Fruit fly (Drosophila melanogaster): ENCODE measurements around the gene CheA7a.

Gene CheA7a

DNA sequence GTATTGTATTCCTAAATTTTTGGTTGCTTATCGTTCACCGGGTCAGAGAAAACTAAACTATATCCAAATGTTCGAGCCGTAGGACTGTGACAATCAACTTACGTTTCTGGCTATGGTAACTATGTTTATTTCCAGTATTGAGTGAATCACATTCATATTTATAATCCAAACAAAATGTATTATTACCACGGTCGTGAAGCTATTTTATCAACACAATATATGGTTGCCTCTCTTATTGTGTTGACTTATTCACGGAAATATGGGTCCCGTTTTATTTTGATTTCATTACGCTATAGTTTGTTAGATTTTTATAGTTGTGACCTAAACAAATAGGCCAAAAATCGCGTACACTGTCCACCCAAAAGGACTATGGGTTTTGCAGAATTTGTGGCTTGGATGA, 30.5 kb upstream of the CheA7a start, which contains the start of gene CG15034:
TSS of gene CG15034 (minus strand) at position 101 of the 400 bp plus-strand sequence.
- no peak for TF ChIP-seq noc (tag; optimal IDR thresholded peaks at IDR 0.05)

DNA sequence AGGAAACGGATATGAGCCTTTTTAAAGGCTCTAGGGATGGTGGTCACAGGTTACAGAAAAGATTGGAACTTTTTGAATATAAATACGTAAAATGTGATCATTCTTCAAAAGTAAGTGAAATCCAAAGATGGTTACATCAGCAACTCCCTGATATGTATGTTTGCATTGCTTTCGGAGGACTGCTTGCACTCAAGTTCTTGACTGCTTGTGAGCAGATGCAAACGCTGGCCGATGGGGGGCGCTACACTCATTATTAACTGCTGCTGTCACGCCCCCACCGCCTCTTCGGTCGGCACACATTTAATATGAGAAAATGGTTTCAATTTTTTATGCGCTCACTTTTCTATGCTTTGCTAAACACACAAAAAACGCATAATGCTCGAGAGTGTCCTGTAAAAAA, 28.0 kb upstream of the CheA7a start:
- no peak for TF ChIP-seq noc (tag; optimal IDR thresholded peaks at IDR 0.05)

DNA sequence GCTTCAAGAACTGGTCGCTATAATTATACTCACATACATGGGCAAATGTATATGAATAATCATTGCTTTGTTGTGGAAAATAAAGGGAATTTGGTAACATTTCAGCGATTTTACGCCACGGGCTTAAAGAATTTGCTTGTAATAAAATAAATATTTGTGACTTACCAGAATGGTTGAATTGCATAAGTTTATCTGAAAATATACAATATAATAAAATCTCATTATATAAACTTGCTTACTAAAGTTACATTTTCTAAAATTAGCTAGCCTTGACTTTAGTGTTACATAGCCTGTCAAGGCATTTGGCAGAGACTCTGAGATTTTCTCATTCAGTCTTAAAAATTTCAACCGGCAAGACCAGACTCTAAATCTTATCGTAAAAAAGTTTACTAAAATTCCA, 19.4 kb upstream of the CheA7a start, which contains the start of gene CG1999:
TSS of gene CG1999 (plus strand) at position 301 of the 400 bp plus-strand sequence.
- TF ChIP-seq noc (tag; optimal IDR thresholded peaks at IDR 0.05): no peak

DNA sequence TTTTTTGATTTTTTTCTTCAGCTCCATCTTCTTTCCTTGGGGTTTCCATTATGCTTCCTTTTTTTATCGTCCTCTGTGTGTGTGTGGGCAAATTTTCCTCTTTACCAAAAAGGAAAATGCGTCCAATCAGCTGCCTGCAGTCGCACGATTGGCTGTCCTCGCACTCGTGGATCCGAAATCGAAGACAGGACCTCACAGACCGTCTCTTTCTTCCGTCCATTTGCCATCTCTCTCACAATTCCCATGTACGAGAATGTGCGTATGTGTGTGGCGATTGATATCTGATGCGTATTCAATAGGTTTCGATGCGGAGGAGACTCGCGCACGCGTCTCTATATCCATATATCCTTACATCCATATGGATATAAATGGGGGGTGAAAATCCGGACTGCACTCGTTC, 9.6 kb upstream of the CheA7a start:
- TF ChIP-seq noc (tag; optimal IDR thresholded peaks at IDR 0.05): no peak

- TF ChIP-seq noc (tag; optimal IDR thresholded peaks at IDR 0.05): no peak
These were observed 5.5 kb upstream of the CheA7a start for dm6 chrX:7372475-7372874.

DNA sequence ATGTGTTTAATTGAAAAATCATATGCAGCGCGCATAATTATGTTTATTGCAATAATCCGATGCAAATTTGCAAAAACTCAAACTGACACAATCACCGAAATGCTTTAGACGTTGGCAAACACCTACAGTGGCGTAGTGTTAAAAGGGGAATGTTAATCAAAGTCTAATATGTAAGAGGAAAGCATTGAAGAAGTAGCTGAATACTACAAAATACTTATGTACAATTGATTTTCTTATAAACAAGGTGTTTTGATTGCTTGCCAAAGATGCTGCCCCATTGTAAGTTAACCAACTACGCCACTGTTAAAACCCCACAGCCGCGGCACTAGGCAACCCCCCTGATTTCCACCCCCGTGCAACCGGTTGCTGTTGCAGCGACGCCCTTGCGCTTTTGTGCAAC, 1.6 kb downstream of the CheA7a start:
- TF ChIP-seq noc (tag; optimal IDR thresholded peaks at IDR 0.05): no peak

DNA sequence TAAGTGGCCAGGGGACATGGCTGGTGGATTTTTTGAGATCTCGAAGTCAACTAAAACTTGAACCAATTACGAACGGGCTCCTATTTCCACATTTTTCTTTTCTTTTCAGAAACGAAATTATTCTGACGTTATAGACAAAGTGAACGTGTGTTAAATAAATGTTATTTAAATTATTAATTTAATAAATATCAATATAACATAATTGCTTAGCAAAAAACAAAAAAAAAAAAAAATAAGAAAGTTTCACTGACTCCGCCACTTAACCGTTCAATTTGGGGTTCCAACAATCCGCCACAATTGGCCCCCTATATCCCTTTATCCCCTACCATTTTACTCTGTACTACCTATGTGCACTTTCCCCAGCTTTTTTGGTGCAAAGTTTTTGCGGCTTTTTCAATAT, 5.0 kb downstream of the CheA7a start, which contains the start of gene CG42781:
TSS of gene CG42781 (minus strand) at position 101 of the 400 bp plus-strand sequence.
- no peak for TF ChIP-seq noc (tag; optimal IDR thresholded peaks at IDR 0.05)

DNA sequence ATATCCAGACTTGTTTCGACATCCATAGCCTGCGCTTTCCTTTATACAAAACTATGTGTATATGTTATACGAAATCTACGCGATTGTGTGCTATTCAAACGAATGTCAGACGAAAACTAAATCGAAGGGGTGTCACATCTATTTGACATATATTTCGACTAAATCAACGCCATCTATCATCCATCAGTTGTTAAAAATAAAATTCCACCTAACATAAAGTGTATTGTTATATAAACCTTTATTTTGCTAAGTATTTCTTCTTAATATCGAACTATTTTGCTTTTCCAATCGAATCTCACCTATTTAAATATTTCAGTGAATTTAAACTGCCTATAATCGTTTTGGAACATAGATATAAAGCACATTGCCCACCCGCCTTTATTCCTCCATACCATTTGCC, 25.1 kb downstream of the CheA7a start, which contains the start of gene CG15035:
TSS of gene CG15035 (minus strand) at position 101 of the 400 bp plus-strand sequence.
- no peak for TF ChIP-seq noc (tag; optimal IDR thresholded peaks at IDR 0.05)

dm6 chrX:7405697-7406096, 27.8 kb downstream of the CheA7a start, which contains the start of gene CG1677:
Gene CG1677 (minus strand): TSS chrX:7405797.
- TF ChIP-seq noc (tag; optimal IDR thresholded peaks at IDR 0.05): no peak

DNA sequence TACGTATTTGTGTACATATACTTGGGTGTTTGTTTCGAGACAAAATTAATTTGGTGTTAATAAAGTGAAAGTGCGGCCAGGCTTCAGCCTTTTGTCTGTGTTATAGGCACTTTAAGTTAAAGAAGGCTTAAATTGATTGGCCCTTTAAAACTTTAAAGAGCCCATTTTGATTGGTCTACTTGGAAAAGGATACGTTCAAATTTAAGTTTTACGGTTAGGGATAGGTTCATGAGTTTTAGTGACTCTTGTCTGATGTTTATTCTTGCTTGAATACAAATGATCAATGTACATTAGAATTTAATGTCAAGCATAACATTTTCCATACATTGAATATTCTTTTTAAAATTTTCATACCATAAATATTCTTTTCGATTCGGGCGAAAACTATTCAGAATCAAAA, 29.0 kb downstream of the CheA7a start, which contains the start of gene CG32727:
TSS of gene CG32727 (plus strand) at position 301 of the 400 bp plus-strand sequence.
- TF ChIP-seq noc (tag; optimal IDR thresholded peaks at IDR 0.05): no peak

DNA sequence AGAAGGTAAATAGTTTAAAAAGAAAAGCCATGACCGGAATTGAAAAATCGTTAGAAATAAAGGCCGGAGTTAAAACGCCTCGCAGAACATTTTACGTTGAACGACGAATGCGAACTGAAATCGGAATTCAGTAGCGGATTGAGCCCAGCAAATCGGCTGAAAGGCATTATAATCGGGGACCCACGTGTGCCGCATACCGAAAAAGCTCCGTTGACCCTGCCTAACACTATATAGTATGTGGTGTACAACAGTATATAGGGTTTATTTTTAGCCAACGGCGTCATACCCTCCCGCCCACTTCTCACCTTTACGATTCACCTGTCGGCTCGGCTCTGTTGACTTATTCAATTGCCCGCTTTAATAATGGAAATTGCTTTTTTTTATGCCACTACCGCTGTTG, 33.9 kb downstream of the CheA7a start, which contains the start of gene CG42246:
TSS of gene CG42246 (minus strand) at position 101 of the 400 bp plus-strand sequence.
- no peak for TF ChIP-seq noc (tag; optimal IDR thresholded peaks at IDR 0.05)

DNA sequence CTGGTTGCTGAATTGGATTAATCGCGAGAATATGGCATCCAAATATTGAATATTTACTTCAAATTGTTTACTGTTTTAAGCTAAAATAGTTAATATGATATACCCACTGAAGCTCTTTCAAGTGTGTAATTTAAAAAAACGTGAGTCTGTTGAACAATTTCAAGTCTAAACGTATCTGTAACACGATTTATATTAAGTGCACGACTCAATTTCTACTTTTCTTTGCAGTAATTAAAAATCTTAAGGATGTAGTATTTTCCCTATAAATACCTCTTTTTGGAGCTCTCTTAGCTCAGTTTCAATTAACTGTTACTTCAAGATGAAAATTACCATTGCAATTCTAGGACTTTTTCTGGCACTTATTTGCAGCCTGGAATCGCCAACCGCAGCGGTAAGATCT, 34.4 kb downstream of the CheA7a start, which contains the start of gene CG42704:
TSS of gene CG42704 (plus strand) at position 301 of the 400 bp plus-strand sequence.
- TF ChIP-seq noc (tag; optimal IDR thresholded peaks at IDR 0.05): no peak

- no peak for TF ChIP-seq noc (tag; optimal IDR thresholded peaks at IDR 0.05)
These were observed 35.6 kb downstream of the CheA7a start, which contains the start of gene CG42705 for dm6 chrX:7413569-7413968. Gene CG42705 (plus strand): TSS chrX:7413869.

- TF ChIP-seq noc (tag; optimal IDR thresholded peaks at IDR 0.05): no peak
These were observed 37.1 kb downstream of the CheA7a start for dm6 chrX:7415027-7415426.

dm6 chrX:7416953-7417352, 39.0 kb downstream of the CheA7a start, which contains the start of gene CG34337:
Gene CG34337 (plus strand): TSS chrX:7417253.
- no peak for TF ChIP-seq noc (tag; optimal IDR thresholded peaks at IDR 0.05)

DNA sequence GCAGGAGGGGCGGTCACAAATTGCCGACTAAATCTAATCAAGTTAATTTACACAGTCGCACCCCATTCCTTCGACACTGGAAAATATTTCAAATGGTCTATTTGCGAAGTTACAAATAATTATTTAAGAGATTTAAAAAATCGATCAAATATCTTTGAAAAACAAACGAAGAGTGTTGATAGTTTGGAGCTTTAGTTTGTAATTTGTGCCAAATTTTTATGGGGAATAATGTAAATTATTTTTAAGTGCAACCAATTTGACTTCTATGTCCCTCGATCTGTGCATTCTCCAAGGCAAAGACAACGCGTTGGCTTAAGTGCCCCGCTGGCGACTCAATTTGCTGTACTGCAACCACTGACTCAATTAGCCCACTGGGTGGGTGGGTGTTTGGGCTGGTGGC, 39.9 kb downstream of the CheA7a start:
- TF ChIP-seq noc (tag; optimal IDR thresholded peaks at IDR 0.05): no peak

- no peak for TF ChIP-seq noc (tag; optimal IDR thresholded peaks at IDR 0.05)
These were observed 40.4 kb downstream of the CheA7a start, which contains the start of gene rumpel for dm6 chrX:7418294-7418693. Gene rumpel (plus strand): TSS chrX:7418594.

DNA sequence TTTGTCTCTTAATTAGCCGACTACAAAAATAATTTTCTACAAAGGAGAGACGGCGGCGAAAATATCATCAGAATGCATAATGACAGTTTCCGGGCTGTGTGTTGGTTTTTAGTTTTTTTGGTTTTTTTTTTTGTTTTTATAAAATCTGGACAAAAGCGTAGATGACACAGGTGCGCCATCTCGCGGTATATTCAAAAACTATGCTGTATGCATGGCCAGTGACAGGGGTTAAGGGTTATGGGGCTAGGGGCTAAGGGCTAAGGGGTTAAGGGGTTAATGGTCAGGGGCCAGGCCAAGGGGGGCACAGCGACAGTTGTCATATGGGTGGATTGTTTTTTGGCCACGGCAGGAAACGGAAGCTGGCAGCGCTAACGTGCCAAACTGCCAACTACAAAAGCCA, 44.6 kb downstream of the CheA7a start:
- TF ChIP-seq noc (tag; optimal IDR thresholded peaks at IDR 0.05): no peak

Data from whole organism, larva.